Fruit fly (Drosophila melanogaster): Measurements from ENCODE around the gene CG34347.
A peak's percentile ranks its signal among the peaks of the same experiment; 100 is the strongest.

Gene CG34347

dm6 chr3R:31310883-31311397 lies at the start of gene CG34347:
Gene CG34347 (plus strand): TSS chr3R:31311157.
- no peak for TF ChIP-seq CTCF (optimal IDR thresholded peaks at IDR 0.05)

dm6 chr3R:31262298-31262697 lies 48.7 kb upstream of the CG34347 start, which contains the start of gene CAH5:
Gene CAH5 (plus strand): TSS chr3R:31262598.
- no peak for TF ChIP-seq CG8478 (optimal IDR thresholded peaks at IDR 0.05)
- no peak for TF ChIP-seq CTCF (optimal IDR thresholded peaks at IDR 0.05)

- no peak for TF ChIP-seq CG8478 (optimal IDR thresholded peaks at IDR 0.05)
- peak in 1 of 2 experiments; percentile 7 for TF ChIP-seq CTCF (optimal IDR thresholded peaks at IDR 0.05)
These were observed 47.0 kb upstream of the CG34347 start for dm6 chr3R:31263934-31264333.

- TF ChIP-seq CTCF (optimal IDR thresholded peaks at IDR 0.05) (no peak), CG8478 (optimal IDR thresholded peaks at IDR 0.05) (no peak)
These were observed 45.5 kb upstream of the CG34347 start, which contains the start of gene ppk24 for dm6 chr3R:31265430-31265829. Gene ppk24 (plus strand): TSS chr3R:31265730.

dm6 chr3R:31270783-31271427 lies 40.1 kb upstream of the CG34347 start:
- TF ChIP-seq CG8478 (optimal IDR thresholded peaks at IDR 0.05), result no peak
- no peak for TF ChIP-seq CTCF (optimal IDR thresholded peaks at IDR 0.05)

- no peak for TF ChIP-seq CG8478 (optimal IDR thresholded peaks at IDR 0.05)
- TF ChIP-seq CTCF (optimal IDR thresholded peaks at IDR 0.05), result no peak
These were observed 25.2 kb upstream of the CG34347 start for dm6 chr3R:31285791-31286190.

- TF ChIP-seq CTCF (optimal IDR thresholded peaks at IDR 0.05) (no peak), CG8478 (optimal IDR thresholded peaks at IDR 0.05) (no peak)
These were observed 23.4 kb upstream of the CG34347 start for dm6 chr3R:31287522-31287921.

- TF ChIP-seq CG8478 (optimal IDR thresholded peaks at IDR 0.05) (no peak), CTCF (optimal IDR thresholded peaks at IDR 0.05) (no peak)
These were observed 20.8 kb upstream of the CG34347 start for dm6 chr3R:31290195-31290594.

dm6 chr3R:31295694-31296093 lies 15.3 kb upstream of the CG34347 start:
- TF ChIP-seq CTCF (optimal IDR thresholded peaks at IDR 0.05) (no peak), CG8478 (optimal IDR thresholded peaks at IDR 0.05) (no peak)

dm6 chr3R:31296989-31297388 lies 14.0 kb upstream of the CG34347 start:
- no peak for TF ChIP-seq CTCF (optimal IDR thresholded peaks at IDR 0.05)
- no peak for TF ChIP-seq CG8478 (optimal IDR thresholded peaks at IDR 0.05)

dm6 chr3R:31301527-31301926 lies 9.4 kb upstream of the CG34347 start:
- TF ChIP-seq CG8478 (optimal IDR thresholded peaks at IDR 0.05), result no peak
- no peak for TF ChIP-seq CTCF (optimal IDR thresholded peaks at IDR 0.05)

- TF ChIP-seq CG8478 (optimal IDR thresholded peaks at IDR 0.05) (no peak), CTCF (optimal IDR thresholded peaks at IDR 0.05) (no peak)
These were observed 5.7 kb upstream of the CG34347 start, which contains the start of gene pHCl-2 for dm6 chr3R:31305284-31305683. Gene pHCl-2 (minus strand): TSS chr3R:31305384.

dm6 chr3R:31306454-31306853 lies 4.5 kb upstream of the CG34347 start:
- no peak for TF ChIP-seq CTCF (optimal IDR thresholded peaks at IDR 0.05)
- TF ChIP-seq CG8478 (optimal IDR thresholded peaks at IDR 0.05), result no peak

- no peak for TF ChIP-seq CG8478 (optimal IDR thresholded peaks at IDR 0.05)
- no peak for TF ChIP-seq CTCF (optimal IDR thresholded peaks at IDR 0.05)
These were observed 1.9 kb upstream of the CG34347 start for dm6 chr3R:31308855-31309646.

- TF ChIP-seq CTCF (optimal IDR thresholded peaks at IDR 0.05), result no peak
- no peak for TF ChIP-seq CG8478 (optimal IDR thresholded peaks at IDR 0.05)
These were observed 657 bp upstream of the CG34347 start for dm6 chr3R:31310300-31310699.

dm6 chr3R:31312287-31312686 lies 1.3 kb downstream of the CG34347 start:
- no peak for TF ChIP-seq CG8478 (optimal IDR thresholded peaks at IDR 0.05)
- no peak for TF ChIP-seq CTCF (optimal IDR thresholded peaks at IDR 0.05)

Data from S2 (cell line).